Fruit fly (Drosophila melanogaster): Measurements from ENCODE around the gene CG31668.
A peak's percentile ranks its signal among the peaks of the same experiment; 100 is the strongest.

DNA sequence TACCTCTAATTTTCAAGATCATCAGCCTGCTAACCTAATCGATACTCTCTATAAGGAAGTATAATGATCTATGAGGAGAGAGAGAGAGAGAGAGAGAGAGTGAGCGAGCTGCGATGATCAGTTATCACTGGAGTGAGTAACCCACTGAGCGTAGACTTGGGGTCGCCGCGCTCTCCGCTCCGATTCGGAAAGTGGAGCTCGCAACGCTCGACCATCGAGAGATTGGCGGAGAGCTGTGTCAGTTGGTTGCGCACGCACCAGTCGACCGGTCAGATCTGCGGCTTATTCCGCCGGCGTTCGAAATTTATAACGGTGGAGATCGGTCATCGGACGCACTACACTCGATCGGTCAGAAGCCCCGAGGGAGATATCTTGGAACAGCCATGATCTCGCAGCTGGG is 36.2 kb upstream of the CG31668 start, which contains the start of gene CG4267:
- no peak for TF ChIP-seq ase (GFP tag; IDR thresholded peaks at IDR 0.05)
- no peak for TF ChIP-seq fd102C (GFP tag; optimal IDR thresholded peaks at IDR 0.05)
- TF ChIP-seq CG10267 (tag; optimal IDR thresholded peaks at IDR 0.05): no peak
- TF ChIP-seq CG16779 (GFP tag; IDR thresholded peaks at IDR 0.05): no peak
- no peak for TF ChIP-seq fru (optimal IDR thresholded peaks at IDR 0.05)
- TF ChIP-seq CG7987 (GFP tag; optimal IDR thresholded peaks at IDR 0.05): no peak
- no peak for TF ChIP-seq tup (GFP tag; optimal IDR thresholded peaks at IDR 0.05)
- 0 out of 3 replicates have a peak, but pooled peaks have one; percentile 27 for TF ChIP-seq ken (GFP tag; IDR thresholded peaks at IDR 0.05)
- no peak for TF ChIP-seq cas (GFP tag; IDR thresholded peaks at IDR 0.05)
- no peak for TF ChIP-seq toy (GFP tag; IDR thresholded peaks at IDR 0.05)
- no peak for TF ChIP-seq Gug (GFP tag; IDR thresholded peaks at IDR 0.05)
- peak; percentile 34 for TF ChIP-seq unc-4 (GFP tag; IDR thresholded peaks at IDR 0.05; ENCODE audit: partially characterized antibody)
- no peak for TF ChIP-seq CG3847 (GFP tag; IDR thresholded peaks at IDR 0.05)
- TF ChIP-seq br (optimal IDR thresholded peaks at IDR 0.05): no peak
